Worm (Caenorhabditis elegans) whole organism, young adult: ENCODE measurements around the gene F17E9.16.
A peak's percentile ranks its signal among the peaks of the same experiment; 100 is the strongest.

Source experiments
- B0019.2 ChIP-seq: fragments of 200-800 bp; sonication (Bioruptor generic); conservative IDR thresholded peaks from 2 replicates; pipeline ENCODE4 v1.3.6; 2022; ENCODE audit warnings: missing genetic modification reagents, missing genetic modification characterization, missing compliant biosample characterization
- B0035.1 ChIP-seq: sonication (generic microtip); optimal IDR thresholded peaks from 2 replicates; lab custom pipeline; 2016; ENCODE audit warnings: missing genetic modification characterization, mild to moderate bottlenecking, missing compliant biosample characterization, missing genotype, missing genetic modification reagents
- C06A6.2 ChIP-seq: fragments of 200-800 bp; sonication (Bioruptor generic); conservative IDR thresholded peaks from 2 replicates; pipeline ENCODE4 v1.3.6; 2022; ENCODE audit warnings: missing genetic modification characterization, missing compliant biosample characterization
- C17E4.6 ChIP-seq: fragments of 200-800 bp; sonication (Bioruptor generic); IDR thresholded peaks from 2 replicates; pipeline ENCODE4 v1.3.6; 2022; ENCODE audit warnings: missing genetic modification reagents, missing genetic modification characterization, missing compliant biosample characterization
- F37B4.10 ChIP-seq: fragments of 200-800 bp; sonication (Bioruptor generic); IDR thresholded peaks from 2 replicates; pipeline ENCODE4 v1.3.6; 2022; ENCODE audit warnings: missing genetic modification characterization, missing compliant biosample characterization
- F39B2.1 ChIP-seq: fragments of 200-800 bp; sonication (Bioruptor generic); IDR thresholded peaks from 2 replicates; pipeline ENCODE4 v1.3.6; 2022; ENCODE audit warnings: missing genetic modification reagents, missing genetic modification characterization, missing compliant biosample characterization
- F52B5.7 ChIP-seq: sonication (generic microtip); optimal IDR thresholded peaks from 2 replicates; lab custom pipeline; 2016; ENCODE audit warnings: mild to moderate bottlenecking, missing genetic modification characterization, missing compliant biosample characterization
- F57C9.4 ChIP-seq: sonication (generic microtip); optimal IDR thresholded peaks from 2 replicates; lab custom pipeline; 2017; ENCODE audit warnings: mild to moderate bottlenecking, missing genetic modification characterization, missing compliant biosample characterization
- T26A5.8 ChIP-seq: sonication (generic microtip); optimal IDR thresholded peaks from 2 replicates; lab custom pipeline; 2016; ENCODE audit warnings: missing genetic modification characterization, missing compliant biosample characterization
- Y56A3A.18 ChIP-seq: fragments of 200-800 bp; sonication (Bioruptor generic); IDR thresholded peaks from 2 replicates; pipeline ENCODE4 v1.3.6; 2022; ENCODE audit warnings: missing genetic modification reagents, missing genetic modification characterization, missing compliant biosample characterization
- Y67H2A.10 ChIP-seq: fragments of 200-800 bp; sonication (Bioruptor generic); conservative IDR thresholded peaks from 2 replicates; pipeline ENCODE4 v1.3.6; 2022; ENCODE audit warnings: missing genetic modification reagents, missing genetic modification characterization, missing compliant biosample characterization
- aptf-2 ChIP-seq: fragments of 200-800 bp; sonication (Bioruptor generic); conservative IDR thresholded peaks from 2 replicates; pipeline ENCODE4 v1.3.6; 2022; ENCODE audit warnings: missing genetic modification reagents, missing genetic modification characterization, missing compliant biosample characterization
- attf-3 ChIP-seq: fragments of 200-800 bp; sonication (Bioruptor generic); conservative IDR thresholded peaks from 2 replicates; pipeline ENCODE4 v1.3.6; 2022; ENCODE audit warnings: missing genetic modification reagents, missing genetic modification characterization, missing compliant biosample characterization
- attf-5 ChIP-seq: fragments of 200-800 bp; sonication (Bioruptor generic); optimal IDR thresholded peaks from 2 replicates; lab custom pipeline; 2018; ENCODE audit warnings: mild to moderate bottlenecking, missing genetic modification characterization, missing compliant biosample characterization
- bed-1 ChIP-seq: fragments of 200-800 bp; sonication (Bioruptor generic); IDR thresholded peaks from 2 replicates; pipeline ENCODE4 v1.3.6; 2022; ENCODE audit warnings: missing genetic modification reagents, missing genetic modification characterization, missing compliant biosample characterization
- ceh-58 ChIP-seq: fragments of 200-800 bp; sonication (Bioruptor generic); IDR thresholded peaks from 2 replicates; pipeline ENCODE4 v1.3.6; 2022; ENCODE audit warnings: missing genetic modification characterization, missing compliant biosample characterization
- ceh-79 ChIP-seq: sonication (generic microtip); optimal IDR thresholded peaks from 2 replicates; lab custom pipeline; 2017; ENCODE audit warnings: mild to moderate bottlenecking, missing genetic modification characterization, missing compliant biosample characterization
- die-1 ChIP-seq: sonication (generic microtip); optimal IDR thresholded peaks from 2 replicates; lab custom pipeline; 2016; ENCODE audit warnings: missing genotype, mild to moderate bottlenecking, missing genetic modification characterization, missing compliant biosample characterization
- dox-1 ChIP-seq: fragments of 200-800 bp; sonication (Bioruptor generic); IDR thresholded peaks from 2 replicates; pipeline ENCODE4 v1.3.6; 2022; ENCODE audit warnings: missing genetic modification reagents, missing genetic modification characterization, missing compliant biosample characterization
- egl-44 ChIP-seq: fragments of 200-800 bp; sonication (Bioruptor generic); IDR thresholded peaks from 2 replicates; pipeline ENCODE4 v1.3.6; 2022; ENCODE audit warnings: missing genetic modification reagents, missing genetic modification characterization, missing compliant biosample characterization
- egrh-3 ChIP-seq: fragments of 200-800 bp; sonication (Bioruptor generic); IDR thresholded peaks from 2 replicates; pipeline ENCODE4 v1.3.6; 2022; ENCODE audit warnings: missing genetic modification reagents, missing genetic modification characterization, missing compliant biosample characterization
- ets-4 ChIP-seq: fragments of 200-800 bp; sonication (Bioruptor generic); optimal IDR thresholded peaks from 2 replicates; lab custom pipeline; 2018; ENCODE audit warnings: mild to moderate bottlenecking, missing genetic modification characterization, missing compliant biosample characterization
- hlh-12 ChIP-seq: sonication (generic microtip); optimal IDR thresholded peaks from 2 replicates; lab custom pipeline; 2016; ENCODE audit warnings: missing genetic modification characterization, missing compliant biosample characterization
- hsf-1 ChIP-seq: fragments of 200-800 bp; sonication (Bioruptor generic); IDR thresholded peaks from 2 replicates; pipeline ENCODE4 v1.3.6; 2022; ENCODE audit warnings: missing genetic modification reagents, missing genetic modification characterization, missing compliant biosample characterization
- lag-1 ChIP-seq: fragments of 200-800 bp; sonication (Bioruptor generic); IDR thresholded peaks from 2 replicates; pipeline ENCODE4 v1.3.6; 2022; ENCODE audit warnings: missing genetic modification reagents, missing genetic modification characterization, missing compliant biosample characterization
- let-526 ChIP-seq: fragments of 200-800 bp; sonication (Bioruptor generic); IDR thresholded peaks from 2 replicates; pipeline ENCODE4 v1.3.6; 2022; ENCODE audit warnings: missing genetic modification reagents, missing genetic modification characterization, missing compliant biosample characterization
- lin-35 ChIP-seq, 3 experiments: fragments of 150-350 bp in 2 of 3; sonication (generic microtip) in 1 of 3; optimal IDR thresholded peaks; 2 replicates each; lab custom pipeline; 2014 to 2018; ENCODE audit warnings: missing biosample characterization in 3 of 3, missing genetic modification characterization in 3 of 3, missing genetic modification reagents in 3 of 3
- lin-54 ChIP-seq: fragments of 200-800 bp; sonication (Bioruptor generic); optimal IDR thresholded peaks from 2 replicates; lab custom pipeline; 2018; ENCODE audit warnings: mild to moderate bottlenecking, missing genetic modification characterization, missing compliant biosample characterization
- lsl-1 ChIP-seq: fragments of 200-800 bp; sonication (Bioruptor generic); optimal IDR thresholded peaks from 2 replicates; lab custom pipeline; 2018; ENCODE audit warnings: mild to moderate bottlenecking, missing genetic modification characterization, moderate library complexity, missing compliant biosample characterization
- lsy-27 ChIP-seq: sonication (generic microtip); optimal IDR thresholded peaks from 2 replicates; lab custom pipeline; 2017; ENCODE audit warnings: missing genetic modification characterization, mild to moderate bottlenecking, missing compliant biosample characterization, antibody characterized with exemption, missing genotype, borderline replicate concordance; ENCODE audit not compliant: insufficient read depth
- madf-10 ChIP-seq: sonication (generic microtip); optimal IDR thresholded peaks from 2 replicates; lab custom pipeline; 2016; ENCODE audit warnings: mild to moderate bottlenecking, missing genetic modification characterization, missing compliant biosample characterization
- madf-8 ChIP-seq: fragments of 200-800 bp; sonication (Bioruptor generic); conservative IDR thresholded peaks from 2 replicates; pipeline ENCODE4 v1.3.6; 2022; ENCODE audit warnings: missing genetic modification reagents, missing genetic modification characterization, missing compliant biosample characterization
- mxl-1 ChIP-seq: sonication (generic microtip); optimal IDR thresholded peaks from 2 replicates; lab custom pipeline; 2016; ENCODE audit warnings: missing genetic modification characterization, missing compliant biosample characterization
- nfya-2 ChIP-seq: fragments of 200-800 bp; sonication (Bioruptor generic); IDR thresholded peaks from 2 replicates; pipeline ENCODE4 v1.3.6; 2022; ENCODE audit warnings: missing genetic modification reagents, missing genetic modification characterization, missing compliant biosample characterization
- nhr-179 ChIP-seq: sonication (generic microtip); optimal IDR thresholded peaks from 2 replicates; lab custom pipeline; 2016; ENCODE audit warnings: mild to moderate bottlenecking, missing genetic modification characterization, missing compliant biosample characterization
- nhr-80 ChIP-seq: sonication (generic microtip); optimal IDR thresholded peaks from 2 replicates; lab custom pipeline; 2016; ENCODE audit warnings: missing genetic modification characterization, missing compliant biosample characterization
- rec-8 ChIP-seq, 2 experiments: sonication (generic microtip); optimal IDR thresholded peaks; 2 replicates each; lab custom pipeline; 2016; ENCODE audit warnings: mild to moderate bottlenecking in 2 of 2, missing genetic modification characterization in 2 of 2, missing genetic modification reagents in 2 of 2, missing genotype in 2 of 2, missing biosample characterization in 1 of 2, missing compliant biosample characterization in 1 of 2, moderate library complexity in 1 of 2
- rpc-1 ChIP-seq, 2 experiments: fragments of 150-350 bp in 1 of 2; sonication (generic microtip) in 1 of 2; optimal IDR thresholded peaks; 2 replicates each; lab custom pipeline; 2014 to 2018; ENCODE audit warnings: missing biosample characterization in 1 of 2, missing genetic modification characterization in 1 of 2, missing genetic modification reagents in 1 of 2, missing genotype in 1 of 2
- snpc-1.1 ChIP-seq: sonication (generic microtip); optimal IDR thresholded peaks from 2 replicates; lab custom pipeline; 2017; ENCODE audit warnings: missing genetic modification characterization, mild to moderate bottlenecking, missing compliant biosample characterization, antibody characterized with exemption, moderate library complexity, missing genotype, missing genetic modification reagents; ENCODE audit not compliant: insufficient read depth
- snpc-1.3 ChIP-seq: sonication (generic microtip); optimal IDR thresholded peaks from 2 replicates; lab custom pipeline; 2017; ENCODE audit warnings: missing genetic modification characterization, mild to moderate bottlenecking, missing compliant biosample characterization, antibody characterized with exemption, moderate library complexity, missing genotype, missing genetic modification reagents; ENCODE audit not compliant: insufficient read depth
- snpc-4 ChIP-seq, 5 experiments: fragments of 150-350 bp in 1 of 5; sonication (generic microtip) in 4 of 5; optimal IDR thresholded peaks; 2 replicates each; lab custom pipeline; 2014 to 2018; ENCODE audit warnings: missing genetic modification characterization in 5 of 5, missing biosample characterization in 3 of 5, antibody characterized with exemption in 2 of 5, mild to moderate bottlenecking in 2 of 5, missing compliant biosample characterization in 2 of 5, missing genotype in 2 of 5, moderate library complexity in 2 of 5, missing genetic modification reagents in 1 of 5
- somi-1 ChIP-seq: fragments of 200-800 bp; sonication (Bioruptor generic); optimal IDR thresholded peaks from 2 replicates; lab custom pipeline; 2018; ENCODE audit warnings: mild to moderate bottlenecking, missing genetic modification characterization, missing compliant biosample characterization
- tbx-9 ChIP-seq: sonication (generic microtip); optimal IDR thresholded peaks from 2 replicates; lab custom pipeline; 2016; ENCODE audit warnings: borderline replicate concordance, missing genetic modification characterization, inconsistent platforms, missing compliant biosample characterization
- tlf-1 ChIP-seq: fragments of 200-800 bp; sonication (Bioruptor generic); optimal IDR thresholded peaks from 2 replicates; lab custom pipeline; 2018; ENCODE audit warnings: mild to moderate bottlenecking, missing genetic modification characterization, missing compliant biosample characterization
- zfh-2 ChIP-seq: fragments of 200-800 bp; sonication (Bioruptor generic); conservative IDR thresholded peaks from 2 replicates; pipeline ENCODE4 v1.3.6; 2022; ENCODE audit warnings: missing genetic modification reagents, missing genetic modification characterization, missing compliant biosample characterization
- zim-3 ChIP-seq: sonication (generic microtip); optimal IDR thresholded peaks from 2 replicates; lab custom pipeline; 2017; ENCODE audit warnings: mild to moderate bottlenecking, missing genetic modification characterization, moderate library complexity, missing compliant biosample characterization
- ztf-3 ChIP-seq: fragments of 200-800 bp; sonication (Bioruptor generic); optimal IDR thresholded peaks from 2 replicates; lab custom pipeline; 2018; ENCODE audit warnings: mild to moderate bottlenecking, missing genetic modification characterization, missing compliant biosample characterization

F17E9.16 gene

ce11 chrIV:8377501-8377900 lies 25.4 kb downstream of the F17E9.16 start, which contains the start of gene D2096.7 (continued):
- TF ChIP-seq F57C9.4 (tag; lab: Kevin White, UChicago) (peak; percentile 72), lsy-27 (tag; lab: Kevin White, UChicago) (no peak), egrh-3 (GFP tag; lab: Robert Waterston, UW) (no peak), die-1 (peak; percentile 78), lsl-1 (peak; percentile 64), attf-3 (GFP tag; lab: Robert Waterston, UW) (no peak), egl-44 (GFP tag; lab: Robert Waterston, UW) (no peak; the same call in none of the 2 replicates), Y67H2A.10 (GFP tag; lab: Robert Waterston, UW) (no peak), nhr-80 (tag; lab: Kevin White, UChicago) (no peak), F37B4.10 (0 out of 2 replicates have a peak, but pooled peaks have one; percentile 88), lin-35 (GFP tag; optimal IDR thresholded peaks at IDR 0.05; lab: Kevin White, UChicago) (peak in 1 of 3 experiments; percentile 67), B0019.2 (GFP tag; lab: Robert Waterston, UW) (no peak), T26A5.8 (tag; lab: Kevin White, UChicago) (peak; percentile 93), dox-1 (GFP tag; lab: Robert Waterston, UW) (peak; percentile 70), nfya-2 (GFP tag; lab: Robert Waterston, UW) (peak; percentile 93), Y56A3A.18 (GFP tag; lab: Robert Waterston, UW) (peak; percentile 95), hsf-1 (GFP tag; lab: Robert Waterston, UW) (peak; percentile 91), F52B5.7 (tag; lab: Kevin White, UChicago) (peak; percentile 93), attf-5 (GFP tag; lab: Kevin White, UChicago) (peak; percentile 67), C17E4.6 (GFP tag; lab: Robert Waterston, UW) (peak; percentile 76), aptf-2 (GFP tag; lab: Robert Waterston, UW) (no peak), ztf-3 (no peak), tlf-1 (GFP tag; lab: Kevin White, UChicago) (peak; percentile 62), ceh-79 (tag; lab: Kevin White, UChicago) (peak; percentile 86), madf-10 (tag; lab: Kevin White, UChicago) (no peak), zfh-2 (GFP tag; lab: Robert Waterston, UW) (no peak), rpc-1 (optimal IDR thresholded peaks at IDR 0.05; lab: Kevin White, UChicago) (no peak), rpc-1 (tag; optimal IDR thresholded peaks at IDR 0.05; lab: Kevin White, UChicago) (peak; percentile 11), nhr-179 (no peak), lag-1 (no peak), snpc-4 (GFP tag; optimal IDR thresholded peaks at IDR 0.05; lab: Kevin White, UChicago) (no peak), snpc-4 (tag; optimal IDR thresholded peaks at IDR 0.05; lab: Kevin White, UChicago) (peak in 2 of 4 experiments; percentile 67 to 72), zim-3 (tag; lab: Kevin White, UChicago) (peak; percentile 64), lin-54 (peak; percentile 74), somi-1 (no peak), C06A6.2 (GFP tag; lab: Robert Waterston, UW) (no peak), bed-1 (GFP tag; lab: Robert Waterston, UW) (peak; percentile 92), let-526 (GFP tag; lab: Robert Waterston, UW) (no peak), F39B2.1 (peak; percentile 66), madf-8 (no peak; the same call in 1 of the 2 replicates), ceh-58 (GFP tag; lab: Robert Waterston, UW) (peak; percentile 96; the same call in 1 of the 2 replicates), hlh-12 (no peak), B0035.1 (tag; lab: Kevin White, UChicago) (peak; percentile 52), mxl-1 (tag; lab: Kevin White, UChicago) (peak; percentile 32), snpc-1.3 (tag; lab: Kevin White, UChicago) (peak; percentile 89), rec-8 (tag; optimal IDR thresholded peaks at IDR 0.05; lab: Kevin White, UChicago) (no peak), ets-4 (peak; percentile 69), tbx-9 (tag; lab: Kevin White, UChicago) (peak; percentile 91), snpc-1.1 (tag; lab: Kevin White, UChicago) (peak; percentile 48)
